Worm (Caenorhabditis elegans) whole organism, late embryonic: ENCODE measurements around the gene ZK899.6.

Experiments
- hlh-30 ChIP-seq: sonication (generic microtip); optimal IDR thresholded peaks from 2 replicates; lab custom pipeline; 2017; ENCODE audit warnings: antibody characterized with exemption, missing genetic modification characterization, missing compliant biosample characterization; ENCODE audit not compliant: insufficient read depth
- hlh-6 ChIP-seq: sonication (generic microtip); optimal IDR thresholded peaks from 2 replicates; lab custom pipeline; 2016; ENCODE audit warnings: missing genotype, missing genetic modification characterization, missing compliant biosample characterization
- unc-3 ChIP-seq, 2 experiments: fragments of 200-800 bp in 1 of 2; sonication (Bioruptor generic) in 1 of 2; sonication (generic microtip) in 1 of 2; conservative IDR thresholded peaks in 1 of 2; optimal IDR thresholded peaks in 1 of 2; 2 replicates each; pipeline versions ENCODE4 v1.3.6 to Lab custom; 2016 to 2022; ENCODE audit warnings: missing compliant biosample characterization in 2 of 2, missing genetic modification characterization in 2 of 2, missing genetic modification reagents in 1 of 2

ce11 chrX:9509922-9510321 lies 46.8 kb downstream of the ZK899.6 start:
- TF ChIP-seq hlh-6 (tag; lab: Kevin White, UChicago) (no peak), unc-3 (GFP tag; conservative IDR thresholded peaks at IDR 0.05; lab: Robert Waterston, UW) (no peak), unc-3 (tag; optimal IDR thresholded peaks at IDR 0.05; lab: Kevin White, UChicago) (no peak), hlh-30 (tag; lab: Kevin White, UChicago) (no peak)
